Worm (Caenorhabditis elegans) whole organism, L3 larva: Measurements from ENCODE around the gene eat-3.

Experiments used
- ama-1 ChIP-seq: fragments of 150-350 bp; optimal IDR thresholded peaks from 2 replicates; lab custom pipeline; 2018
- fkh-10 ChIP-seq: sonication (generic microtip); optimal IDR thresholded peaks from 2 replicates; lab custom pipeline; 2017; ENCODE audit warnings: missing biosample characterization, missing genetic modification reagents, missing genetic modification characterization
- sea-2 ChIP-seq: fragments of 150-350 bp; sonication (generic microtip); optimal IDR thresholded peaks from 4 replicates; lab custom pipeline; 2014; ENCODE audit warnings: missing biosample characterization, missing genetic modification reagents, missing genetic modification characterization

- no peak for TF ChIP-seq sea-2
- TF ChIP-seq fkh-10 (GFP tag; lab: Kevin White, UChicago), result no peak
- no peak for TF ChIP-seq ama-1 (lab: Kevin White, UChicago)
Observed at ce11 chrII:9313335-9313734, 11.3 kb upstream of the eat-3 start.
